Fruit fly (Drosophila melanogaster) whole organism, embryonic: ENCODE data around the gene CG14439.

Source experiments
- Awh ChIP-seq: fragments of 200-800 bp; sonication (Bioruptor generic); IDR thresholded peaks from 2 replicates; pipeline ENCODE4, ENCODE4 v1.3.6; 2022; ENCODE audit warnings: missing biosample characterization, missing genetic modification characterization
- B-H1 ChIP-seq: fragments of 200-800 bp; sonication (Bioruptor generic); IDR thresholded peaks from 3 replicates; pipeline ENCODE4 v1.3.6; 2022; ENCODE audit warnings: missing biosample characterization, missing genetic modification characterization
- B-H2 ChIP-seq: fragments of 200-800 bp; sonication (Bioruptor generic); optimal IDR thresholded peaks from 2 replicates; lab custom pipeline; 2018; ENCODE audit warnings: missing biosample characterization, mild to moderate bottlenecking, missing genetic modification characterization
- CG1024 ChIP-seq: fragments of 200-800 bp; sonication (Bioruptor generic); IDR thresholded peaks from 2 replicates; pipeline ENCODE4 v1.3.6; 2022; ENCODE audit warnings: missing biosample characterization, missing genetic modification characterization
- CG10366 ChIP-seq: fragments of 200-800 bp; sonication (Bioruptor generic); IDR thresholded peaks from 2 replicates; pipeline ENCODE4 v1.3.6; 2022; ENCODE audit warnings: missing biosample characterization, missing genetic modification characterization
- CG10543 ChIP-seq: fragments of 200-800 bp; sonication (Bioruptor generic); optimal IDR thresholded peaks from 3 replicates; lab custom pipeline; 2017; ENCODE audit warnings: missing biosample characterization, mild to moderate bottlenecking, missing genetic modification characterization, moderate library complexity
- CG10654 ChIP-seq: fragments of 200-800 bp; sonication (Bioruptor generic); optimal IDR thresholded peaks from 2 replicates; lab custom pipeline; 2016; ENCODE audit warnings: missing biosample characterization, missing genetic modification characterization
- CG12071 ChIP-seq: fragments of 200-800 bp; sonication (Bioruptor generic); optimal IDR thresholded peaks from 3 replicates; lab custom pipeline; 2018; ENCODE audit warnings: missing biosample characterization, mild to moderate bottlenecking, missing genetic modification characterization
- CG12236 ChIP-seq: fragments of 200-800 bp; sonication (Bioruptor generic); optimal IDR thresholded peaks from 2 replicates; lab custom pipeline; 2016; ENCODE audit warnings: missing biosample characterization, missing genetic modification characterization
- CG14667 ChIP-seq: fragments of 200-800 bp; sonication (Bioruptor generic); IDR thresholded peaks from 2 replicates; pipeline ENCODE4 v1.3.6; 2022; ENCODE audit warnings: missing biosample characterization, missing genetic modification characterization
- CG15514 ChIP-seq: fragments of 200-800 bp; sonication (Bioruptor generic); optimal IDR thresholded peaks from 3 replicates; lab custom pipeline; 2017; ENCODE audit warnings: missing biosample characterization, missing genetic modification characterization, mild to moderate bottlenecking, moderate library complexity, missing genetic modification reagents
- CG16813 ChIP-seq: fragments of 200-800 bp; sonication (Bioruptor generic); IDR thresholded peaks from 3 replicates; pipeline ENCODE4 v1.3.6; 2022; ENCODE audit warnings: missing biosample characterization, missing genetic modification characterization; ENCODE audit not compliant: partially characterized antibody
- CG17912 ChIP-seq: fragments of 200-800 bp; sonication (Bioruptor generic); optimal IDR thresholded peaks from 2 replicates; lab custom pipeline; 2018; ENCODE audit warnings: missing biosample characterization, mild to moderate bottlenecking, missing genetic modification characterization
- CG18599 ChIP-seq: fragments of 200-800 bp; sonication (Bioruptor generic); optimal IDR thresholded peaks from 3 replicates; lab custom pipeline; 2017; ENCODE audit warnings: missing biosample characterization, missing genetic modification characterization, mild to moderate bottlenecking, moderate library complexity, missing genetic modification reagents
- CG30431 ChIP-seq: fragments of 200-800 bp; sonication (Bioruptor generic); optimal IDR thresholded peaks from 2 replicates; lab custom pipeline; 2017; ENCODE audit warnings: missing biosample characterization, missing genetic modification characterization
- CG31388 ChIP-seq: fragments of 200-800 bp; sonication (Bioruptor generic); optimal IDR thresholded peaks from 2 replicates; lab custom pipeline; 2016; ENCODE audit warnings: missing biosample characterization, missing genetic modification characterization
- CG3847 ChIP-seq: fragments of 200-800 bp; sonication (Bioruptor generic); IDR thresholded peaks from 2 replicates; pipeline ENCODE4 v1.3.6; 2022; ENCODE audit warnings: missing biosample characterization, missing genetic modification characterization
- CG4328 ChIP-seq: fragments of 200-800 bp; sonication (Bioruptor generic); optimal IDR thresholded peaks from 3 replicates; lab custom pipeline; 2017; ENCODE audit warnings: missing biosample characterization, missing genetic modification reagents, missing genetic modification characterization
- CG4730 ChIP-seq: fragments of 200-800 bp; sonication (Bioruptor generic); IDR thresholded peaks from 2 replicates; pipeline ENCODE4 v1.3.6; 2022; ENCODE audit warnings: missing biosample characterization, missing genetic modification characterization
- CG6654 ChIP-seq: fragments of 200-800 bp; sonication (Bioruptor generic); optimal IDR thresholded peaks from 2 replicates; lab custom pipeline; 2017; ENCODE audit warnings: missing biosample characterization, mild to moderate bottlenecking, missing genetic modification characterization
- CG9215 ChIP-seq: fragments of 200-800 bp; sonication (Bioruptor generic); IDR thresholded peaks from 2 replicates; pipeline ENCODE4 v1.3.6; 2022; ENCODE audit warnings: missing biosample characterization, missing genetic modification characterization
- CG9876 ChIP-seq: fragments of 200-800 bp; sonication (Bioruptor generic); optimal IDR thresholded peaks from 2 replicates; lab custom pipeline; 2016; ENCODE audit warnings: missing biosample characterization, missing genetic modification characterization
- Dip2 ChIP-seq: fragments of 200-800 bp; sonication (Bioruptor generic); IDR thresholded peaks from 2 replicates; pipeline ENCODE4 v1.3.6; 2022; ENCODE audit warnings: missing biosample characterization, missing genetic modification characterization
- Eip74EF ChIP-seq, 2 experiments: fragments of 200-800 bp in 1 of 2; fragments of >200 bp in 1 of 2; sonication (Bioruptor generic) in 1 of 2; optimal IDR thresholded peaks; 2 replicates each; lab custom pipeline; 2017 to 2019; ENCODE audit warnings: missing biosample characterization in 2 of 2, missing genetic modification characterization in 2 of 2, mild to moderate bottlenecking in 1 of 2, moderate library complexity in 1 of 2
- Elba2 ChIP-seq: fragments of 200-800 bp; sonication (Bioruptor generic); optimal IDR thresholded peaks from 3 replicates; lab custom pipeline; 2016; ENCODE audit warnings: missing biosample characterization, missing genetic modification characterization
- H15 ChIP-seq: fragments of 200-800 bp; sonication (Bioruptor generic); IDR thresholded peaks from 3 replicates; pipeline ENCODE4 v1.3.6; 2022; ENCODE audit warnings: missing biosample characterization, missing genetic modification characterization
- Hr51 ChIP-seq, 2 experiments: fragments of 200-800 bp; sonication (Bioruptor generic); optimal IDR thresholded peaks; 2 replicates in 1 of 2; 3 replicates in 1 of 2; lab custom pipeline; 2016 to 2018; ENCODE audit warnings: missing biosample characterization in 2 of 2, missing genetic modification characterization in 2 of 2, mild to moderate bottlenecking in 1 of 2, moderate library complexity in 1 of 2
- Lim3 ChIP-seq: fragments of 200-800 bp; sonication (Bioruptor generic); IDR thresholded peaks from 2 replicates; pipeline ENCODE4 v1.3.6; 2022; ENCODE audit warnings: missing biosample characterization, missing genetic modification characterization
- Max ChIP-seq: fragments of 200-800 bp; sonication (Bioruptor generic); optimal IDR thresholded peaks from 2 replicates; lab custom pipeline; 2016; ENCODE audit warnings: missing biosample characterization, mild to moderate bottlenecking, missing genetic modification characterization
- Nf-YA ChIP-seq: fragments of 200-800 bp; sonication (Bioruptor generic); IDR thresholded peaks from 2 replicates; pipeline ENCODE4 v1.3.6; 2022; ENCODE audit warnings: missing biosample characterization, missing genetic modification characterization
- Nf-YC ChIP-seq: fragments of 200-800 bp; optimal IDR thresholded peaks from 3 replicates; lab custom pipeline; 2019; ENCODE audit warnings: missing biosample characterization, mild to moderate bottlenecking, missing genetic modification characterization, moderate library complexity
- Rfx ChIP-seq: fragments of 200-800 bp; sonication (Bioruptor generic); IDR thresholded peaks from 2 replicates; pipeline ENCODE4 v1.3.6; 2022; ENCODE audit warnings: missing biosample characterization, missing genetic modification characterization
- Sin3A ChIP-seq: fragments of >200 bp; optimal IDR thresholded peaks from 2 replicates; lab custom pipeline; 2018
- Six4 ChIP-seq: fragments of 200-800 bp; sonication (Bioruptor generic); optimal IDR thresholded peaks from 2 replicates; lab custom pipeline; 2016; ENCODE audit warnings: missing biosample characterization, missing genetic modification characterization
- Spps ChIP-seq: fragments of 200-800 bp; sonication (Bioruptor generic); optimal IDR thresholded peaks from 2 replicates; lab custom pipeline; 2018; ENCODE audit warnings: missing biosample characterization, mild to moderate bottlenecking, missing genetic modification characterization
- Tbp ChIP-seq: fragments of >200 bp; optimal IDR thresholded peaks from 2 replicates; lab custom pipeline; 2018; ENCODE audit warnings: missing biosample characterization, missing genetic modification characterization
- YL-1 ChIP-seq: fragments of 200-800 bp; sonication (Bioruptor generic); optimal IDR thresholded peaks from 3 replicates; lab custom pipeline; 2017; ENCODE audit warnings: missing biosample characterization, mild to moderate bottlenecking, missing genetic modification characterization
- bigmax ChIP-seq: fragments of 200-800 bp; sonication (Bioruptor generic); optimal IDR thresholded peaks from 2 replicates; lab custom pipeline; 2018; ENCODE audit warnings: missing biosample characterization, mild to moderate bottlenecking, missing genetic modification characterization
- crol ChIP-seq: fragments of 200-800 bp; sonication (Bioruptor generic); IDR thresholded peaks from 2 replicates; pipeline ENCODE4 v1.3.6; 2022; ENCODE audit warnings: missing biosample characterization, missing genetic modification characterization
- eve ChIP-seq, 2 experiments: fragments of >200 bp; optimal IDR thresholded peaks; 2 replicates each; lab custom pipeline; 2017; ENCODE audit warnings: missing biosample characterization in 2 of 2, missing genetic modification characterization in 2 of 2
- gcm2 ChIP-seq: fragments of 200-800 bp; sonication (Bioruptor generic); optimal IDR thresholded peaks from 2 replicates; lab custom pipeline; 2016; ENCODE audit warnings: missing biosample characterization, missing genetic modification characterization
- grn ChIP-seq: fragments of 200-800 bp; sonication (Bioruptor generic); optimal IDR thresholded peaks from 3 replicates; lab custom pipeline; 2017; ENCODE audit warnings: missing biosample characterization, missing genetic modification characterization
- ind ChIP-seq: fragments of 200-800 bp; sonication (Bioruptor generic); optimal IDR thresholded peaks from 3 replicates; lab custom pipeline; 2016; ENCODE audit warnings: missing biosample characterization, missing genetic modification characterization
- insv ChIP-seq, 2 experiments: fragments of 200-800 bp; sonication (Bioruptor generic); optimal IDR thresholded peaks; 3 replicates each; lab custom pipeline; 2016 to 2018; ENCODE audit warnings: missing biosample characterization in 2 of 2, missing genetic modification characterization in 2 of 2
- klu ChIP-seq: fragments of 200-800 bp; sonication (Bioruptor generic); IDR thresholded peaks from 2 replicates; pipeline ENCODE4 v1.3.6; 2022; ENCODE audit warnings: missing biosample characterization, missing genetic modification characterization
- lbe ChIP-seq: fragments of 200-800 bp; sonication (Bioruptor generic); optimal IDR thresholded peaks from 2 replicates; lab custom pipeline; 2016; ENCODE audit warnings: missing biosample characterization, mild to moderate bottlenecking, missing genetic modification characterization
- mam ChIP-seq: fragments of 200-800 bp; sonication (Bioruptor generic); optimal IDR thresholded peaks from 3 replicates; lab custom pipeline; 2016; ENCODE audit warnings: missing biosample characterization, missing genetic modification characterization
- peb ChIP-seq: fragments of 200-800 bp; sonication (Bioruptor generic); IDR thresholded peaks from 2 replicates; pipeline ENCODE4 v1.3.6; 2022; ENCODE audit warnings: missing biosample characterization, missing genetic modification characterization
- phol ChIP-seq: fragments of 200-800 bp; sonication (Bioruptor generic); optimal IDR thresholded peaks from 3 replicates; lab custom pipeline; 2018; ENCODE audit warnings: missing biosample characterization, mild to moderate bottlenecking, missing genetic modification characterization, moderate library complexity
- tgo ChIP-seq: fragments of 200-800 bp; sonication (Bioruptor generic); IDR thresholded peaks from 3 replicates; pipeline ENCODE4 v1.3.6; 2022; ENCODE audit warnings: missing biosample characterization, missing genetic modification characterization
- toy ChIP-seq: fragments of 200-800 bp; sonication (Bioruptor generic); IDR thresholded peaks from 2 replicates; pipeline ENCODE4 v1.3.6; 2022; ENCODE audit warnings: missing biosample characterization, missing genetic modification characterization
- vvl ChIP-seq: fragments of 200-800 bp; sonication (Bioruptor generic); IDR thresholded peaks from 2 replicates; pipeline ENCODE4 v1.3.6; 2022; ENCODE audit warnings: missing biosample characterization, missing genetic modification characterization

The CG14439 gene

DNA sequence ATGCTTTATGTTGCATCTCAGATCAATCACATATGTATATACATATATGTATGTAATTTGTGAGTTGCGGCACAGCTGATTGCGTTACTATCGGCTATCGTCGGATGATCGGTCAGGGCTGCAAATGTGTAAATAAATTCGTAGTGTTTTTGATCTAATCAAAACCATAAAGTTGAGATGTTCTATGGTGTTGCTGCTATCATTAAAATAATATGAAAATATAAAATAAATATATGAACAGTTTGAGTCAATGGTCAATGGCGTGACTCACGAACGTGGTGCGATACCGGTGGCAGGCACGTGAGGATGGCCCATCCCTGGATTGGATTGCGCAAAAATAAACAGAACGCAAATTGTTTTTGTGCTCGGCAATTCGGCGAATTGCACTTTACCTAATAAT is 23.6 kb downstream of the CG14439 start, which contains the start of gene Coq7 (continued):
- TF ChIP-seq crol: peak; percentile 35; the same call in 1 of the 2 replicates
- peak; percentile 96 for TF ChIP-seq vvl (GFP tag; lab: Robert Waterston, UW)
- TF ChIP-seq phol (tag; lab: Kevin White, UChicago): peak; percentile 89
- peak; percentile 11 for TF ChIP-seq bigmax (GFP tag; lab: Kevin White, UChicago)
- no peak for TF ChIP-seq Six4 (GFP tag; lab: Kevin White, UChicago)
- TF ChIP-seq CG30431 (GFP tag; lab: Kevin White, UChicago): peak; percentile 81
- peak; percentile 85 for TF ChIP-seq Max (GFP tag; lab: Kevin White, UChicago)
- TF ChIP-seq CG14667: peak; percentile 86
- TF ChIP-seq toy (GFP tag; lab: Robert Waterston, UW): peak; percentile 50; the same call in 1 of the 2 replicates
- TF ChIP-seq Eip74EF (GFP tag; optimal IDR thresholded peaks at IDR 0.05; lab: Kevin White, UChicago): no peak
- TF ChIP-seq Nf-YC (tag; lab: Kevin White, UChicago): no peak
- TF ChIP-seq B-H2 (GFP tag; lab: Kevin White, UChicago): no peak
- TF ChIP-seq CG31388 (GFP tag; lab: Kevin White, UChicago): peak; percentile 43
- TF ChIP-seq CG18599 (GFP tag; lab: Kevin White, UChicago): peak; percentile 88
- TF ChIP-seq CG9876 (GFP tag; lab: Kevin White, UChicago): no peak
- peak; percentile 91 for TF ChIP-seq ind (GFP tag; lab: Kevin White, UChicago)
- peak; percentile 88 for TF ChIP-seq CG10654
- TF ChIP-seq lbe (GFP tag; lab: Kevin White, UChicago): no peak
- TF ChIP-seq Nf-YA (GFP tag; lab: Robert Waterston, UW): peak; percentile 74; the same call in 1 of the 2 replicates
- TF ChIP-seq tgo: peak; percentile 91
- peak in 1 of 2 experiments; percentile 53 for TF ChIP-seq insv (GFP tag; optimal IDR thresholded peaks at IDR 0.05; lab: Kevin White, UChicago)
- no peak for TF ChIP-seq CG12071
- TF ChIP-seq grn (GFP tag; lab: Kevin White, UChicago): peak; percentile 81
- TF ChIP-seq Spps (tag; lab: Kevin White, UChicago): peak; percentile 73
- peak; percentile 73 for TF ChIP-seq peb (GFP tag; lab: Robert Waterston, UW)
- TF ChIP-seq klu (GFP tag; lab: Robert Waterston, UW): peak; percentile 76
- TF ChIP-seq H15 (GFP tag; lab: Robert Waterston, UW): peak; percentile 88
- TF ChIP-seq CG4730: peak; percentile 88
- TF ChIP-seq B-H1: peak; percentile 85
- peak; percentile 51; the same call in 1 of the 2 replicates for TF ChIP-seq Lim3 (GFP tag; lab: Robert Waterston, UW)
- TF ChIP-seq CG4328 (GFP tag; lab: Kevin White, UChicago): peak; percentile 68
- TF ChIP-seq Awh: peak; percentile 76
- TF ChIP-seq CG6654 (GFP tag; lab: Kevin White, UChicago): peak; percentile 33
- TF ChIP-seq CG17912 (GFP tag; lab: Kevin White, UChicago): peak; percentile 65
- TF ChIP-seq Sin3A (lab: Kevin White, UChicago): peak; percentile 55
- TF ChIP-seq CG16813: peak; percentile 98
- no peak for TF ChIP-seq Tbp (GFP tag; lab: Kevin White, UChicago)
- peak in 1 of 2 experiments; percentile 62 for TF ChIP-seq Hr51 (GFP tag; optimal IDR thresholded peaks at IDR 0.05; lab: Kevin White, UChicago)
- TF ChIP-seq YL-1 (GFP tag; lab: Kevin White, UChicago): peak; percentile 82
- no peak for TF ChIP-seq Dip2
- TF ChIP-seq mam (GFP tag; lab: Kevin White, UChicago): peak; percentile 67
- TF ChIP-seq eve (GFP tag; optimal IDR thresholded peaks at IDR 0.05; lab: Kevin White, UChicago): no peak
- TF ChIP-seq CG3847: peak; percentile 94
- TF ChIP-seq Elba2 (GFP tag; lab: Kevin White, UChicago): peak; percentile 62
- peak; percentile 48 for TF ChIP-seq gcm2
- TF ChIP-seq CG15514: peak; percentile 81
- TF ChIP-seq CG10543 (GFP tag; lab: Kevin White, UChicago): no peak
- TF ChIP-seq CG10366: peak; percentile 91
- TF ChIP-seq CG12236 (GFP tag; lab: Kevin White, UChicago): peak; percentile 31
- peak; percentile 78 for TF ChIP-seq CG1024 (GFP tag; lab: Robert Waterston, UW)
- TF ChIP-seq CG9215: peak; percentile 89
- peak; percentile 95 for TF ChIP-seq Rfx (GFP tag; lab: Robert Waterston, UW)
